Fruit fly (Drosophila melanogaster): ENCODE measurements around the gene Npc2h.

Gene Npc2h

DNA sequence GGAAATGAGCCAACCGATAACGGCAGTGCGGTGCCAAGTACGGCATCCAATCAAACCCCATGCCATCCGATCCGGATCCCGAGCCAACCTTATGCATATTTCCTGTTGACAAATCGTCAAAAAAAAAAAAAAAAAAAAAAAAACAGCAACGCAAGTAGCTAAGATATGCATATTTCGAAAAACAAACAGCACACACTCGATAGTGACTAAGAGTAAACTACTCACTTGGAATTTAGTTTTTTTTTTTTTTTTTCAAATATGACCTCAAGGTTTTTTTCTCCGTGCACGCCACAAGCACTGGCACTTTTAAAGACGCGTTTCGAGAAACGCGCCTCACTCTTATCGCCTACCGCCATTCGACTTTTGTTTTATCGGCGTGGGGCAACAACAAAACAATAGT is 29.2 kb upstream of the Npc2h start (continued):
- no peak for TF ChIP-seq Mrtf (GFP tag; IDR thresholded peaks at IDR 0.05)
- no peak for TF ChIP-seq gfzf (GFP tag; optimal IDR thresholded peaks at IDR 0.05)
- TF ChIP-seq CG10147 (GFP tag; optimal IDR thresholded peaks at IDR 0.05): no peak
- no peak for TF ChIP-seq CG33557 (GFP tag; optimal IDR thresholded peaks at IDR 0.05)
- TF ChIP-seq CG30020 (tag; optimal IDR thresholded peaks at IDR 0.05): no peak
- no peak for TF ChIP-seq tup (GFP tag; optimal IDR thresholded peaks at IDR 0.05)
- TF ChIP-seq fd102C (GFP tag; optimal IDR thresholded peaks at IDR 0.05): no peak
- no peak for TF ChIP-seq ac (GFP tag; optimal IDR thresholded peaks at IDR 0.05)
- TF ChIP-seq CG14860 (GFP tag; IDR thresholded peaks at IDR 0.05; ENCODE audit: partially characterized antibody): no peak
- no peak for TF ChIP-seq fu2 (GFP tag; optimal IDR thresholded peaks at IDR 0.05)
- no peak for TF ChIP-seq CG10274 (GFP tag; optimal IDR thresholded peaks at IDR 0.05)
- peak; percentile 2 for TF ChIP-seq CG12391 (tag; optimal IDR thresholded peaks at IDR 0.05)
- no peak for TF ChIP-seq fd3F (GFP tag; optimal IDR thresholded peaks at IDR 0.05)
- TF ChIP-seq C15 (GFP tag; IDR thresholded peaks at IDR 0.05): no peak
- TF ChIP-seq CG15073 (GFP tag; optimal IDR thresholded peaks at IDR 0.05): no peak
- TF ChIP-seq CG17359 (tag; optimal IDR thresholded peaks at IDR 0.05): no peak
- TF ChIP-seq Ets97D (GFP tag; optimal IDR thresholded peaks at IDR 0.05): no peak
- 0 out of 2 replicates have a peak, but pooled peaks have one; percentile 9 for TF ChIP-seq Drgx (GFP tag; IDR thresholded peaks at IDR 0.05)
- no peak for TF ChIP-seq CG10462 (GFP tag; optimal IDR thresholded peaks at IDR 0.05)
- no peak for TF ChIP-seq ab (GFP tag; optimal IDR thresholded peaks at IDR 0.05)
- no peak for TF ChIP-seq toy (GFP tag; IDR thresholded peaks at IDR 0.05)
- TF ChIP-seq Hey (tag; optimal IDR thresholded peaks at IDR 0.05): no peak
- no peak for TF ChIP-seq CG4730 (GFP tag; IDR thresholded peaks at IDR 0.05)
- TF ChIP-seq CHES-1-like (GFP tag; optimal IDR thresholded peaks at IDR 0.05): no peak
- no peak for TF ChIP-seq sisA (GFP tag; IDR thresholded peaks at IDR 0.05)
- TF ChIP-seq Xbp1 (GFP tag; optimal IDR thresholded peaks at IDR 0.05): peak; percentile 13
- no peak for TF ChIP-seq Oaz (GFP tag; IDR thresholded peaks at IDR 0.05)
- no peak for TF ChIP-seq en (GFP tag; optimal IDR thresholded peaks at IDR 0.05)
- no peak for TF ChIP-seq maf-S (GFP tag; optimal IDR thresholded peaks at IDR 0.05)
- TF ChIP-seq ind (GFP tag; optimal IDR thresholded peaks at IDR 0.05): no peak
- no peak for TF ChIP-seq CG6791 (GFP tag; IDR thresholded peaks at IDR 0.05; ENCODE audit: partially characterized antibody)
- no peak for TF ChIP-seq h (optimal IDR thresholded peaks at IDR 0.05)
- no peak for TF ChIP-seq Sry-δ (GFP tag; optimal IDR thresholded peaks at IDR 0.05)
- no peak for TF ChIP-seq insv (GFP tag; optimal IDR thresholded peaks at IDR 0.05)
- TF ChIP-seq chm (GFP tag; IDR thresholded peaks at IDR 0.05): no peak
- no peak for TF ChIP-seq zen2 (GFP tag; IDR thresholded peaks at IDR 0.05; ENCODE audit: partially characterized antibody)
- TF ChIP-seq Hsf (GFP tag; optimal IDR thresholded peaks at IDR 0.05): peak; percentile 31
- no peak for TF ChIP-seq tx (GFP tag; optimal IDR thresholded peaks at IDR 0.05)
- TF ChIP-seq CG17912 (GFP tag; optimal IDR thresholded peaks at IDR 0.05): no peak

DNA sequence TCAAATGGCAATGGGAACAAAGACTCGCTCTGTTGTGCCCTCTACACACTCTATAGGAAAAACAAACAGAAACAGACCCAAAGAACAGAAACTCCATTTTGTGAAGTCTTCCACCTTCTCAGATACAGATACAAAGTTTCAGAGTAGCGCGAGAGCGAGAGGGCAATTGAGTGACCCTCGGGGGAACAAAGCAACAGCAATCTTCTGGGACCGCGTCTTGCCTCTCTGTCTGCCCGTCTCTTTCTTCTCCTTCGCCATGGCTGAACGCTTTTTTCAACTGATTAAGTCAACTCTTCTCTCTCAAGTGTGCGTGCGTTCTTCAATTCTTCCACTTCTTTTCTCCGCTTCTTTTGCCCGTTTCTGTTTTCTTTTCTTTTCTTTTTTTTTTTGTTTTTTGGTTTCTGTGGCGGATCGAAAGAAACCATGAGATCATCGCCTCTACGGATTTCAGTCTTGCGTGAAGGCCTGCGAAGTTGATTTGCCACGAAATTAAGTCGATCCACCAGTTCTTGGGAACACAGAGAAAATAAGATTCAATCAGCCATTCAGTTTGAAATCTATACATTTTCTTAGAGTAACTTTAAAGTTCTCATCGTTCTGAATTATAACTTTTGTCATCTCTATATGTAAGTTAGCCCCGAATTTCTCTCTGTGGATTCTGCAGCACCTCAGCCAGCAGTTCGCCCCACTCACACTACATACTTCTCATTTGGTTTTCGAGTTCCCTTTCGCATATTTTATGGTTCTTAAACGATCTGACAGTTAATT is 26.9 kb upstream of the Npc2h start:
- TF ChIP-seq crol (GFP tag; IDR thresholded peaks at IDR 0.05) (0 out of 2 replicates have a peak, but pooled peaks have one; percentile 42), Camta (GFP tag; optimal IDR thresholded peaks at IDR 0.05) (no peak), sens (GFP tag) (peak; percentile 63), vfl (GFP tag; optimal IDR thresholded peaks at IDR 0.05) (no peak), Scr (GFP tag; IDR thresholded peaks at IDR 0.05; ENCODE audit: partially characterized antibody) (no peak), Nf-YB (GFP tag; optimal IDR thresholded peaks at IDR 0.05) (peak; percentile 76), Nf-YC (tag; optimal IDR thresholded peaks at IDR 0.05) (peak; percentile 46), tio (GFP tag; optimal IDR thresholded peaks at IDR 0.05) (no peak), tgo (GFP tag; IDR thresholded peaks at IDR 0.05) (no peak), trh (GFP tag; optimal IDR thresholded peaks at IDR 0.05) (no peak), CG10321 (GFP tag; IDR thresholded peaks at IDR 0.05) (peak; percentile 60), pros (GFP tag; optimal IDR thresholded peaks at IDR 0.05) (peak; percentile 88), unpg (GFP tag; optimal IDR thresholded peaks at IDR 0.05) (peak; percentile 6), CG4730 (GFP tag; IDR thresholded peaks at IDR 0.05) (no peak), CG32767 (GFP tag; IDR thresholded peaks at IDR 0.05) (0 out of 2 replicates have a peak, but pooled peaks have one; percentile 17), CG17912 (GFP tag; optimal IDR thresholded peaks at IDR 0.05) (no peak)

Measured in whole organism, embryonic.